Worm (Caenorhabditis elegans): ENCODE data around the gene mlc-1.

Gene mlc-1

DNA sequence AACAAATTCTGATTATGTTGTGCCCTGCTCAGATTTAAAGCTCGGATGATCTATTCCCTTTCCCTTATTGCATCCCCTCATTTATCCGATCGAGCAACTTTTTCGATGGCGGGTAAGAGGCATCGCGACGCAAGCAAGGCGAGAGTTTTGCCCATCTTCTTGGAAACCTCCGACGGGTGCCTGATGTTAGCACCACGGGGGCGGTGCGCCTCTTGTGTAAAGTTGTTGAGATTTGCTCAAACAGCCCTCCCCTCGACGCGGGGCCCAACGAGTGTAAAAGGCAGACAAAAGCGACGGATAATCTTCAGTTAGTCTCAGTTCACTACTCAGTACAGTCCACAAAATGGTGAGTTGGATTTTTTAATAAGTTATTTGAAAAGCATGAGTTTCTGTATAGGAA is at the start of gene mlc-1:
TSS of gene mlc-1 (plus strand) at position 324 of the 400 bp plus-strand sequence.
- TF ChIP-seq set-16 (GFP tag; IDR thresholded peaks at IDR 0.05) (peak; percentile 38), aha-1 (tag) (peak; percentile 74), unc-62 (GFP tag; optimal IDR thresholded peaks at IDR 0.05 in 1 of 2) (peak in 1 of 2 experiments; percentile 20), unc-62 (tag; optimal IDR thresholded peaks at IDR 0.05) (no peak), egl-27 (tag; optimal IDR thresholded peaks at IDR 0.05) (no peak), hlh-11 (tag; optimal IDR thresholded peaks at IDR 0.05) (peak; percentile 9), F10B5.3 (tag; optimal IDR thresholded peaks at IDR 0.05) (no peak)

DNA sequence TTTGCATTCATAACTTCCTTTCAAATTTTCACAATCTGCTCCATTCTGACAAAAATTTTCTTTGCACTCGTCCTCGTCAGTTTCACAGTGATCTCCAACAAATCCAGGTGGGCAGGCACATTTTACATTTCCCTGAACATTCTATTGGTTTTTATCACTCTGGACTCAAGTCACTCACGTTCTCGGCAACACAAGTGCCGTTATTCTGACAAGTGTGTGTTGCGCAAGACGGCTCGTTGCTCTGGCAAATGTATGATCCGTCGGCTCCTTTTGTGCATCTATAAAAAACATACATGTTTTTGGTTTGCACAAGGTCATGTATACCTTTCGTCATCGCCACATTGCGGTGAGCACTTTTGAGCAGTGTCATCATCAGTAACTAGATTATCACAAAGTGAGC is 46.4 kb upstream of the mlc-1 start:
- peak in 1 of 2 experiments; percentile 10 for TF ChIP-seq unc-62 (GFP tag; optimal IDR thresholded peaks at IDR 0.05 in 1 of 2)
- no peak for TF ChIP-seq unc-62 (tag; optimal IDR thresholded peaks at IDR 0.05)
- no peak for TF ChIP-seq snpc-4 (tag; optimal IDR thresholded peaks at IDR 0.05)

DNA sequence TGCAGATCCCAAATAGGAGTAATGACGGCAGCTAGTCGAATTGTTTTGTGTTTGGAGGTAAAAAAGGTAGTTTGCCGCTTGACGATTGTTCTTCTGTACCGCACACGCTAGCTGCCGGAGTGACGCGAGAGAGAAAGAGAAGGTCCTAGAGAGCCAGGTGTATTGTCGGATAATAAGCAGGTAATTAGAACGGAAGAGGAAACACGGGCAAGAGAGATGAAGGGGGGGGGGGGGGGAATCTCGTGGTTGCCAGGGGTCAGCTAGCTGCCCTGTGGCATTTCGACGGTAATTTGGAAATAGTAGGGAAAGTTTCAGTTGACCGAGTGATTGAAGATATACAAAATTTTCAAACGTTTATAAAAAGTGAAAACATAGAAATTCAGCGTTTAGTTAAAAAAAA is 45.1 kb upstream of the mlc-1 start, which contains the start of gene crb-1:
TSS of gene crb-1 (minus strand) at position 147 of the 400 bp plus-strand sequence.
- TF ChIP-seq cey-2 (tag; optimal IDR thresholded peaks at IDR 0.05; ENCODE audit: borderline replicate concordance, insufficient read depth): no peak

DNA sequence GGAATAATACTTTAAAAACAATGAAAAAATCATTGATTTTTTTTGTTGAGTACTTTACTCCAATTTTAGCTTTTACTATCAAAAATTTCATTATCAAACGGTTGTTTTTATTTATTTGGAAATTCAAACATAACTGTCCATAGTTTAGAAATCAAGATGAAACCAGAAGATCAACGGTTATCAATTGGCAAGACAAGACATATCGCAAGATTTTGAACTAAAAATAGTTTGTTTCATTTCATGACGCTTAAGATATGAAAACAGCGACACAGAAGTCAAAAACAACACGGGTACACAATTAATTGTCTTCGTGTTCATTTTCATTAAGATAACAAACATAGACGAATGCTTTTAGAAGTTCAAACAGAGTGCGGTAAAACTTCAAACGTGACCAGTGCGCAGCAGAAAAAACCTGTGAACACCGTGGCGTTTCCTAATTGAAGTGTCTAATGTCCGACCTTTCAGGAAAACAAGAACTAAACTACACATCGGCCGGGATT is 41.5 kb upstream of the mlc-1 start:
- peak; percentile 16 for TF ChIP-seq nhr-28 (tag; optimal IDR thresholded peaks at IDR 0.05)
- TF ChIP-seq aha-1 (tag): peak; percentile 17
- peak; percentile 16 for TF ChIP-seq hlh-30 (tag; optimal IDR thresholded peaks at IDR 0.05; ENCODE audit: insufficient read depth)
- TF ChIP-seq nhr-102 (tag; optimal IDR thresholded peaks at IDR 0.05): no peak
- no peak for TF ChIP-seq ama-1 (optimal IDR thresholded peaks at IDR 0.05)

DNA sequence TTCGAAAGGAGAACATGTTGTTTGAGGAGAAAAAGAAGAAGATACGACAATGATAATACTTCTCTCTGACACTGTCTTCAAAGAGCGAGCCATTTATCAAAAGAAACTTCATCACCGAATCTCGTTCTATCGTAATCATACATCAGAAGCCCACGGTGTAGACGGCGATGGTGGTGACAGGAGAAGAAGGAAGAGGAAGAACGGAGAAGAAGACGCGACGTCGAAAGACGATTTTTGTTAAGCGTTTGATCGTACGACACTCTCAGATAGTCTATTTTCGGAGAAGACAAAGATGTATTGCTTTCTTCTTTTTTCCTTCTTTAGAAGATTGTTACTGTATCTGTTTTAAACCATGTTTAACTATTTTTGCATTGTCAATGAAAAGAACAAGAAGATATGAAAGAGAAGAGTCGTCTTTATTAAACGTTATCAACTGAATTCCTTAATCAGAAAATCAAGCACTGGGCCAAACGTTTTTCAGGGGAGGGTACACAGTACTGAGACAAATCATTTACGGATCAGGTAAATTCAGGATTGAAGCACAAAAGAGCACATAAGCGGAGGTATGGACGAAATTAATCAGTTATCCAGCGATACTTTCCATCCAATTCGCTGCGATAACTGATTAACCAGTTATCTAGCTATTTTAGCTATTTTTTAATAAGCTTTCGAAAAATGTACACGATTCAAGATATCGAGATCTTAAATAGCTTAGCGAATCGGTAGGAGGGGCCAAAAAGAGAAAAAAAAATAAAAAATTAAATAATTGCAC is 39.0 kb upstream of the mlc-1 start:
- peak; percentile 21 to 74 for TF ChIP-seq lsy-2 (tag; optimal IDR thresholded peaks at IDR 0.05)
- no peak for TF ChIP-seq zag-1 (tag; optimal IDR thresholded peaks at IDR 0.05)
- peak; percentile 66; the same call in 1 of the 2 replicates for TF ChIP-seq mdt-29 (GFP tag; IDR thresholded peaks at IDR 0.05)
- no peak for TF ChIP-seq ceh-32 (tag; optimal IDR thresholded peaks at IDR 0.05; ENCODE audit: poor library complexity)
- peak; percentile 22 for TF ChIP-seq T20F7.1 (GFP tag; optimal IDR thresholded peaks at IDR 0.05)
- peak; percentile 1 for TF ChIP-seq ceh-28 (tag; optimal IDR thresholded peaks at IDR 0.05)
- no peak for TF ChIP-seq snpc-4 (tag; optimal IDR thresholded peaks at IDR 0.05)
- peak in 1 of 2 experiments; percentile 59 for TF ChIP-seq mdl-1 (tag; optimal IDR thresholded peaks at IDR 0.05)
- no peak for TF ChIP-seq lin-29 (GFP tag; IDR thresholded peaks at IDR 0.05)
- no peak for TF ChIP-seq ztf-11 (tag; optimal IDR thresholded peaks at IDR 0.05)
- TF ChIP-seq set-16 (GFP tag; IDR thresholded peaks at IDR 0.05): no peak
- peak; percentile 40 for TF ChIP-seq hlh-11 (tag; optimal IDR thresholded peaks at IDR 0.05)
- TF ChIP-seq nhr-48 (tag; optimal IDR thresholded peaks at IDR 0.05): peak; percentile 56
- peak; percentile 84 for TF ChIP-seq duxl-1 (tag; optimal IDR thresholded peaks at IDR 0.05; ENCODE audit: poor library complexity)
- TF ChIP-seq dve-1 (tag; optimal IDR thresholded peaks at IDR 0.05; ENCODE audit: insufficient read depth): peak; percentile 52
- TF ChIP-seq skn-1 (tag; optimal IDR thresholded peaks at IDR 0.05): no peak
- TF ChIP-seq Y75B8A.6 (GFP tag; IDR thresholded peaks at IDR 0.05): peak; percentile 25; the same call in 1 of the 2 replicates
- TF ChIP-seq aha-1 (tag): peak; percentile 100
- TF ChIP-seq mes-2 (tag; optimal IDR thresholded peaks at IDR 0.05; ENCODE audit: poor library complexity, severe bottlenecking): peak; percentile 39
- peak; percentile 78 for TF ChIP-seq mep-1 (tag; optimal IDR thresholded peaks at IDR 0.05)
- no peak for TF ChIP-seq Y5F2A.4 (GFP tag; optimal IDR thresholded peaks at IDR 0.05)
- no peak for TF ChIP-seq lir-3 (tag; optimal IDR thresholded peaks at IDR 0.05)
- peak; percentile 13; the same call in 1 of the 2 replicates for TF ChIP-seq lin-38 (GFP tag; IDR thresholded peaks at IDR 0.05)
- peak; percentile 92 for TF ChIP-seq T26A8.4 (GFP tag; IDR thresholded peaks at IDR 0.05)
- TF ChIP-seq D1046.2 (GFP tag; IDR thresholded peaks at IDR 0.05): no peak
- peak; percentile 60 for TF ChIP-seq gei-8 (GFP tag; optimal IDR thresholded peaks at IDR 0.05)
- TF ChIP-seq zfp-3 (GFP tag; conservative IDR thresholded peaks at IDR 0.05): peak; percentile 90
- peak; percentile 46 for TF ChIP-seq nhr-28 (tag; optimal IDR thresholded peaks at IDR 0.05)
- peak; percentile 63 for TF ChIP-seq nhr-102 (tag; optimal IDR thresholded peaks at IDR 0.05)
- TF ChIP-seq nhr-41 (GFP tag; IDR thresholded peaks at IDR 0.05): no peak
- no peak for TF ChIP-seq fos-1 (tag; optimal IDR thresholded peaks at IDR 0.05)
- TF ChIP-seq Y48G9A.11 (GFP tag; IDR thresholded peaks at IDR 0.05): no peak
- TF ChIP-seq jun-1 (tag; optimal IDR thresholded peaks at IDR 0.05): peak; percentile 39

Data from whole organism, L4 larva.